Worm (Caenorhabditis elegans) whole organism, L4 larva: ENCODE results near the gene F08G2.7.

Experiments used
- D1046.2 ChIP-seq: fragments of 200-800 bp; sonication (Bioruptor generic); IDR thresholded peaks from 2 replicates; pipeline ENCODE4 v1.3.6; 2022; ENCODE audit warnings: missing genetic modification characterization, missing compliant biosample characterization
- F10B5.3 ChIP-seq: sonication (generic microtip); optimal IDR thresholded peaks from 2 replicates; lab custom pipeline; 2016; ENCODE audit warnings: mild to moderate bottlenecking, missing genetic modification characterization, missing compliant biosample characterization
- F26F4.8 ChIP-seq: fragments of 200-800 bp; sonication (Bioruptor generic); conservative IDR thresholded peaks from 2 replicates; pipeline ENCODE4 v1.3.6; 2022; ENCODE audit warnings: missing genetic modification characterization, missing compliant biosample characterization
- F37D6.2 ChIP-seq: sonication (generic microtip); optimal IDR thresholded peaks from 2 replicates; lab custom pipeline; 2016; ENCODE audit warnings: mild to moderate bottlenecking, missing genetic modification characterization, missing compliant biosample characterization
- F44E2.7 ChIP-seq: fragments of 200-800 bp; sonication (Bioruptor generic); IDR thresholded peaks from 2 replicates; pipeline ENCODE4 v2.1.2; 2022; ENCODE audit warnings: missing genetic modification characterization, missing compliant biosample characterization
- Y105C5A.15 ChIP-seq: fragments of 200-800 bp; sonication (Bioruptor generic); IDR thresholded peaks from 2 replicates; pipeline ENCODE4 v1.3.6; 2022; ENCODE audit warnings: missing genetic modification characterization, missing compliant biosample characterization
- Y75B8A.6 ChIP-seq: fragments of 200-800 bp; sonication (Bioruptor generic); IDR thresholded peaks from 2 replicates; pipeline ENCODE4 v1.3.6; 2022; ENCODE audit warnings: missing genetic modification reagents, missing genetic modification characterization, missing compliant biosample characterization
- ceh-28 ChIP-seq: fragments of 150-350 bp; optimal IDR thresholded peaks from 2 replicates; lab custom pipeline; 2014; ENCODE audit warnings: missing biosample characterization, missing genetic modification reagents, missing genetic modification characterization
- ceh-44 ChIP-seq: fragments of 200-800 bp; sonication (Bioruptor generic); IDR thresholded peaks from 2 replicates; pipeline ENCODE4 v1.3.6; 2022; ENCODE audit warnings: missing genetic modification reagents, missing genetic modification characterization, missing compliant biosample characterization
- daf-12 ChIP-seq: fragments of 150-350 bp; optimal IDR thresholded peaks from 2 replicates; lab custom pipeline; 2014; ENCODE audit warnings: missing biosample characterization, missing genetic modification reagents, missing genetic modification characterization
- daf-16 ChIP-seq, 3 experiments: sonication (generic microtip); optimal IDR thresholded peaks; 2 replicates each; lab custom pipeline; 2016 to 2017; ENCODE audit warnings: missing genetic modification characterization in 3 of 3, missing genetic modification reagents in 3 of 3, mild to moderate bottlenecking in 2 of 3, missing compliant biosample characterization in 2 of 3, missing biosample characterization in 1 of 3, moderate library complexity in 1 of 3
- daf-19 ChIP-seq: fragments of 200-800 bp; sonication (Bioruptor generic); conservative IDR thresholded peaks from 2 replicates; pipeline ENCODE4 v1.3.6; 2022; ENCODE audit warnings: missing genetic modification characterization, missing compliant biosample characterization
- dpl-1 ChIP-seq: fragments of 150-350 bp; optimal IDR thresholded peaks from 2 replicates; lab custom pipeline; 2014; ENCODE audit warnings: missing biosample characterization, missing genetic modification reagents, missing genetic modification characterization
- duxl-1 ChIP-seq: sonication (generic microtip); optimal IDR thresholded peaks from 2 replicates; lab custom pipeline; 2016; ENCODE audit warnings: mild to moderate bottlenecking, missing genetic modification characterization, moderate library complexity, missing compliant biosample characterization; ENCODE audit not compliant: poor library complexity
- dve-1 ChIP-seq: sonication (generic microtip); optimal IDR thresholded peaks from 2 replicates; lab custom pipeline; 2017; ENCODE audit warnings: antibody characterized with exemption, mild to moderate bottlenecking, missing genetic modification characterization, missing compliant biosample characterization; ENCODE audit not compliant: insufficient read depth
- egl-27 ChIP-seq: sonication (generic microtip); optimal IDR thresholded peaks from 3 replicates; lab custom pipeline; 2017; ENCODE audit warnings: missing biosample characterization, missing genetic modification reagents, missing genetic modification characterization
- fkh-10 ChIP-seq: fragments of 150-350 bp; optimal IDR thresholded peaks from 2 replicates; lab custom pipeline; 2014; ENCODE audit warnings: missing biosample characterization, missing genetic modification reagents, missing genetic modification characterization
- gei-8 ChIP-seq: fragments of 200-800 bp; sonication (Bioruptor generic); optimal IDR thresholded peaks from 2 replicates; lab custom pipeline; 2018; ENCODE audit warnings: mild to moderate bottlenecking, missing genetic modification characterization, missing compliant biosample characterization
- hif-1 ChIP-seq, 2 experiments: sonication (generic microtip); optimal IDR thresholded peaks; 2 replicates each; lab custom pipeline; 2016 to 2017; ENCODE audit warnings: missing compliant biosample characterization in 2 of 2, missing genetic modification characterization in 2 of 2, missing genetic modification reagents in 2 of 2, missing genotype in 2 of 2, mild to moderate bottlenecking in 1 of 2
- jun-1 ChIP-seq: fragments of 150-350 bp; optimal IDR thresholded peaks from 2 replicates; lab custom pipeline; 2014; ENCODE audit warnings: missing biosample characterization, missing genetic modification reagents, missing genetic modification characterization
- lim-7 ChIP-seq: fragments of 200-800 bp; sonication (Bioruptor generic); IDR thresholded peaks from 2 replicates; pipeline ENCODE4 v1.3.6; 2022; ENCODE audit warnings: missing genetic modification characterization, missing compliant biosample characterization
- lin-1 ChIP-seq: fragments of 200-800 bp; sonication (Bioruptor generic); IDR thresholded peaks from 2 replicates; pipeline ENCODE4 v1.3.6; 2022; ENCODE audit warnings: missing genetic modification reagents, missing genetic modification characterization, missing compliant biosample characterization
- lin-15B ChIP-seq: fragments of 150-350 bp; sonication (generic microtip); optimal IDR thresholded peaks from 3 replicates; lab custom pipeline; 2014; ENCODE audit warnings: missing biosample characterization, missing genetic modification characterization
- lsy-2 ChIP-seq, 2 experiments: fragments of 150-350 bp in 1 of 2; sonication (generic microtip) in 1 of 2; optimal IDR thresholded peaks; 2 replicates each; lab custom pipeline; 2014 to 2017; ENCODE audit warnings: missing biosample characterization in 2 of 2, missing genetic modification characterization in 2 of 2
- mdt-29 ChIP-seq: fragments of 200-800 bp; sonication (Bioruptor generic); IDR thresholded peaks from 2 replicates; pipeline ENCODE4 v1.3.6; 2022; ENCODE audit warnings: missing genetic modification reagents, missing genetic modification characterization, missing compliant biosample characterization
- mep-1 ChIP-seq: fragments of 150-350 bp; sonication (generic microtip); optimal IDR thresholded peaks from 3 replicates; lab custom pipeline; 2014; ENCODE audit warnings: missing biosample characterization, missing genetic modification characterization
- mxl-2 ChIP-seq: fragments of 200-800 bp; sonication (Bioruptor generic); conservative IDR thresholded peaks from 2 replicates; pipeline ENCODE4 v1.3.6; 2022; ENCODE audit warnings: missing genetic modification reagents, missing genetic modification characterization, missing compliant biosample characterization
- nhr-10 ChIP-seq: fragments of 150-350 bp; optimal IDR thresholded peaks from 2 replicates; lab custom pipeline; 2014; ENCODE audit warnings: missing biosample characterization, missing genetic modification characterization
- nhr-237 ChIP-seq: sonication (generic microtip); optimal IDR thresholded peaks from 2 replicates; lab custom pipeline; 2017; ENCODE audit warnings: missing biosample characterization, missing genetic modification characterization
- nhr-25 ChIP-seq: sonication (generic microtip); optimal IDR thresholded peaks from 2 replicates; lab custom pipeline; 2017; ENCODE audit warnings: missing genetic modification characterization, mild to moderate bottlenecking, missing compliant biosample characterization, antibody characterized with exemption, moderate library complexity, borderline replicate concordance; ENCODE audit not compliant: insufficient read depth
- nhr-28 ChIP-seq: fragments of 150-350 bp; optimal IDR thresholded peaks from 2 replicates; lab custom pipeline; 2014; ENCODE audit warnings: missing biosample characterization, missing genetic modification characterization
- nhr-6 ChIP-seq: fragments of 150-350 bp; optimal IDR thresholded peaks from 2 replicates; lab custom pipeline; 2014; ENCODE audit warnings: missing biosample characterization, missing genetic modification characterization
- pha-4 ChIP-seq, 2 experiments: fragments of 150-350 bp in 1 of 2; fragments of 200-800 bp in 1 of 2; sonication (Bioruptor generic) in 1 of 2; IDR thresholded peaks in 1 of 2; optimal IDR thresholded peaks in 1 of 2; 2 replicates each; pipeline versions ENCODE4 v1.3.6 to Lab custom; 2014 to 2022; ENCODE audit warnings: missing genetic modification characterization in 2 of 2, missing genetic modification reagents in 2 of 2, missing biosample characterization in 1 of 2, missing compliant biosample characterization in 1 of 2
- php-3 ChIP-seq: fragments of 200-800 bp; sonication (Bioruptor generic); IDR thresholded peaks from 2 replicates; pipeline ENCODE4 v1.3.6; 2022; ENCODE audit warnings: missing genetic modification reagents, missing genetic modification characterization, missing compliant biosample characterization
- saeg-2 ChIP-seq: fragments of 200-800 bp; sonication (Bioruptor generic); IDR thresholded peaks from 2 replicates; pipeline ENCODE4 v1.3.6; 2022; ENCODE audit warnings: missing genetic modification reagents, missing genetic modification characterization, missing compliant biosample characterization
- set-16 ChIP-seq: fragments of 200-800 bp; sonication (Bioruptor generic); IDR thresholded peaks from 2 replicates; pipeline ENCODE4 v1.3.6; 2022; ENCODE audit warnings: missing genetic modification reagents, missing genetic modification characterization, missing compliant biosample characterization
- snpc-1.2 ChIP-seq: fragments of 200-800 bp; sonication (Bioruptor generic); IDR thresholded peaks from 2 replicates; pipeline ENCODE4 v1.3.6; 2022; ENCODE audit warnings: missing genetic modification reagents, missing genetic modification characterization, missing compliant biosample characterization
- snpc-4 ChIP-seq: fragments of 150-350 bp; optimal IDR thresholded peaks from 2 replicates; lab custom pipeline; 2014; ENCODE audit warnings: missing biosample characterization, missing genetic modification characterization
- spr-1 ChIP-seq: sonication (generic microtip); optimal IDR thresholded peaks from 2 replicates; lab custom pipeline; 2016; ENCODE audit warnings: mild to moderate bottlenecking, missing genetic modification characterization, missing compliant biosample characterization
- tag-97 ChIP-seq: fragments of 200-800 bp; sonication (Bioruptor generic); IDR thresholded peaks from 2 replicates; pipeline ENCODE4 v1.3.6; 2022; ENCODE audit warnings: missing genetic modification characterization, missing compliant biosample characterization
- zfp-3 ChIP-seq: fragments of 200-800 bp; sonication (Bioruptor generic); conservative IDR thresholded peaks from 2 replicates; pipeline ENCODE4 v1.3.6; 2022; ENCODE audit warnings: missing genetic modification reagents, missing genetic modification characterization, missing compliant biosample characterization
- zip-2 ChIP-seq: fragments of 150-350 bp; optimal IDR thresholded peaks from 2 replicates; lab custom pipeline; 2014; ENCODE audit warnings: missing biosample characterization, missing genetic modification characterization

Gene F08G2.7

ce11 chrII:13834380-13835194 is 6.4 kb downstream of the F08G2.7 start (continued):
- peak; percentile 50; the same call in 1 of the 2 replicates for TF ChIP-seq php-3 (GFP tag; lab: Robert Waterston, UW)
- TF ChIP-seq duxl-1, result peak; percentile 93
- 0 out of 2 replicates have a peak, but pooled peaks have one; percentile 36 for TF ChIP-seq ceh-44 (GFP tag; lab: Robert Waterston, UW)
- peak; percentile 65; the same call in 1 of the 2 replicates for TF ChIP-seq F26F4.8 (GFP tag; lab: Robert Waterston, UW)
- TF ChIP-seq nhr-237 (tag; lab: Kevin White, UChicago), result no peak
- TF ChIP-seq lin-15B, result no peak
- TF ChIP-seq daf-12 (tag; lab: Kevin White, UChicago), result no peak
- peak; percentile 94 for TF ChIP-seq pha-4 (GFP tag; IDR thresholded peaks at IDR 0.05; lab: Robert Waterston, UW)
- peak; percentile 71 for TF ChIP-seq pha-4 (tag; optimal IDR thresholded peaks at IDR 0.05; lab: Kevin White, UChicago)
- TF ChIP-seq nhr-10 (tag; lab: Kevin White, UChicago), result no peak
- peak; percentile 87 for TF ChIP-seq F37D6.2
- peak; percentile 65 for TF ChIP-seq jun-1 (tag; lab: Kevin White, UChicago)
- peak; percentile 59 for TF ChIP-seq mdt-29 (GFP tag; lab: Robert Waterston, UW)
- peak; percentile 86 for TF ChIP-seq D1046.2
- TF ChIP-seq F10B5.3, result peak; percentile 70
- TF ChIP-seq zip-2 (tag; lab: Kevin White, UChicago), result peak; percentile 69
- TF ChIP-seq ceh-28, result no peak
- TF ChIP-seq zfp-3 (GFP tag; lab: Robert Waterston, UW), result peak; percentile 68
- TF ChIP-seq Y75B8A.6 (GFP tag; lab: Robert Waterston, UW), result peak; percentile 84; the same call in 1 of the 2 replicates
- peak; percentile 38 to 93 for TF ChIP-seq lsy-2 (tag; optimal IDR thresholded peaks at IDR 0.05; lab: Kevin White, UChicago)
- peak; percentile 70; the same call in 1 of the 2 replicates for TF ChIP-seq saeg-2
- TF ChIP-seq lim-7 (GFP tag; lab: Robert Waterston, UW), result peak; percentile 77
- TF ChIP-seq daf-19, result no peak
- TF ChIP-seq nhr-28 (tag; lab: Kevin White, UChicago), result peak; percentile 50
- peak; percentile 82 for TF ChIP-seq dpl-1 (GFP tag; lab: Kevin White, UChicago)
- peak; percentile 99 for TF ChIP-seq snpc-4
- TF ChIP-seq hif-1 (tag; optimal IDR thresholded peaks at IDR 0.05; lab: Kevin White, UChicago), result peak; percentile 13 to 76
- TF ChIP-seq set-16 (GFP tag; lab: Robert Waterston, UW), result 0 out of 2 replicates have a peak, but pooled peaks have one; percentile 8
- peak; percentile 76 for TF ChIP-seq snpc-1.2 (GFP tag; lab: Robert Waterston, UW)

- no peak for TF ChIP-seq daf-16 (GFP tag; optimal IDR thresholded peaks at IDR 0.05; lab: Kevin White, UChicago)
- TF ChIP-seq daf-16 (tag; optimal IDR thresholded peaks at IDR 0.05; lab: Kevin White, UChicago), result peak; percentile 70
- no peak for TF ChIP-seq F37D6.2
- peak; percentile 9 for TF ChIP-seq nhr-28 (tag; lab: Kevin White, UChicago)
Measured at ce11 chrII:13833505-13833904, 7.5 kb downstream of the F08G2.7 start, which contains the start of gene F08G2.5. Gene F08G2.5, minus strand, starts transcription at chrII:13833631.

- TF ChIP-seq F44E2.7 (GFP tag; lab: Robert Waterston, UW), result no peak
- TF ChIP-seq mep-1 (tag; lab: Kevin White, UChicago), result no peak
- no peak for TF ChIP-seq Y75B8A.6 (GFP tag; lab: Robert Waterston, UW)
- TF ChIP-seq spr-1, result no peak
- no peak for TF ChIP-seq nhr-25 (tag; lab: Kevin White, UChicago)
- TF ChIP-seq nhr-6, result no peak
- no peak for TF ChIP-seq mxl-2 (GFP tag; lab: Robert Waterston, UW)
- no peak for TF ChIP-seq lin-1 (GFP tag; lab: Robert Waterston, UW)
- TF ChIP-seq tag-97 (GFP tag; lab: Robert Waterston, UW), result no peak
- TF ChIP-seq ceh-44 (GFP tag; lab: Robert Waterston, UW), result no peak
- TF ChIP-seq egl-27 (tag; lab: Kevin White, UChicago), result no peak
- no peak for TF ChIP-seq fkh-10 (GFP tag; lab: Kevin White, UChicago)
- no peak for TF ChIP-seq dve-1 (tag; lab: Kevin White, UChicago)
- no peak for TF ChIP-seq Y105C5A.15 (GFP tag; lab: Robert Waterston, UW)
- TF ChIP-seq gei-8 (GFP tag; lab: Kevin White, UChicago), result no peak
- no peak for TF ChIP-seq ceh-28
Measured at ce11 chrII:13830255-13830654, 10.7 kb downstream of the F08G2.7 start, which contains the start of gene F08G2.4. Gene F08G2.4, plus strand, starts transcription at chrII:13830602.
